Fruit fly (Drosophila melanogaster): Measurements from ENCODE around the gene CG32572.
A peak's percentile ranks its signal among the peaks of the same experiment; 100 is the strongest.

Gene CG32572

dm6 chrX:16750712-16751578 lies 30.0 kb downstream of the CG32572 start (continued):
- TF ChIP-seq Rfx (GFP tag; IDR thresholded peaks at IDR 0.05): peak; percentile 70
- peak in 1 of 2 experiments; percentile 28 for TF ChIP-seq insv (GFP tag; optimal IDR thresholded peaks at IDR 0.05)
- TF ChIP-seq pb (GFP tag; optimal IDR thresholded peaks at IDR 0.05): no peak
- peak; percentile 69 for TF ChIP-seq CG4328 (GFP tag; optimal IDR thresholded peaks at IDR 0.05)
- no peak for TF ChIP-seq CG16863 (GFP tag; optimal IDR thresholded peaks at IDR 0.05)
- no peak for TF ChIP-seq dati (GFP tag; IDR thresholded peaks at IDR 0.05)
- TF ChIP-seq hkb (optimal IDR thresholded peaks at IDR 0.05): no peak
- peak; percentile 75 for TF ChIP-seq hkb (GFP tag; IDR thresholded peaks at IDR 0.05)
- peak; percentile 9 for TF ChIP-seq CG3065 (GFP tag; optimal IDR thresholded peaks at IDR 0.05)
- no peak for TF ChIP-seq Nf-YA (GFP tag; IDR thresholded peaks at IDR 0.05)
- no peak for TF ChIP-seq Dp (GFP tag; optimal IDR thresholded peaks at IDR 0.05)
- TF ChIP-seq Aef1 (GFP tag; IDR thresholded peaks at IDR 0.05): no peak
- TF ChIP-seq ken (GFP tag; IDR thresholded peaks at IDR 0.05): peak; percentile 35; the same call in 1 of the 3 replicates
- no peak for TF ChIP-seq Gsc (GFP tag; IDR thresholded peaks at IDR 0.05)
- TF ChIP-seq chinmo (GFP tag; IDR thresholded peaks at IDR 0.05; ENCODE audit: partially characterized antibody): 0 out of 4 replicates have a peak, but pooled peaks have one; percentile 14
- no peak for TF ChIP-seq fru (optimal IDR thresholded peaks at IDR 0.05)
- peak; percentile 33 for TF ChIP-seq Hsf (GFP tag; optimal IDR thresholded peaks at IDR 0.05)
- peak; percentile 73 for TF ChIP-seq ATbp (GFP tag; optimal IDR thresholded peaks at IDR 0.05)
- TF ChIP-seq TFAM (GFP tag; optimal IDR thresholded peaks at IDR 0.05): no peak
- TF ChIP-seq Hand (GFP tag; optimal IDR thresholded peaks at IDR 0.05): no peak
- 0 out of 2 replicates have a peak, but pooled peaks have one; percentile 16 for TF ChIP-seq Awh (GFP tag; IDR thresholded peaks at IDR 0.05)
- no peak for TF ChIP-seq pfk (GFP tag; optimal IDR thresholded peaks at IDR 0.05)
- no peak for TF ChIP-seq CG2889 (GFP tag; IDR thresholded peaks at IDR 0.05)
- TF ChIP-seq D (optimal IDR thresholded peaks at IDR 0.05): no peak
- peak; percentile 73 for TF ChIP-seq D (GFP tag; optimal IDR thresholded peaks at IDR 0.05)
- TF ChIP-seq CG2712 (tag; optimal IDR thresholded peaks at IDR 0.05): peak; percentile 91
- peak; percentile 81 for TF ChIP-seq CG9727 (GFP tag; optimal IDR thresholded peaks at IDR 0.05)
- TF ChIP-seq GATAe (GFP tag; conservative IDR thresholded peaks at IDR 0.05): no peak
- TF ChIP-seq ara (GFP tag; IDR thresholded peaks at IDR 0.05): peak; percentile 53; the same call in 1 of the 2 replicates
- TF ChIP-seq eve (GFP tag; optimal IDR thresholded peaks at IDR 0.05): peak in 1 of 2 experiments; percentile 89
- peak; percentile 84 for TF ChIP-seq CG12391 (tag; optimal IDR thresholded peaks at IDR 0.05)
- peak; percentile 48 for TF ChIP-seq run (tag; optimal IDR thresholded peaks at IDR 0.05)
- peak; percentile 59 for TF ChIP-seq CG10462 (GFP tag; optimal IDR thresholded peaks at IDR 0.05)
- peak; percentile 86 for TF ChIP-seq CG10979 (tag; optimal IDR thresholded peaks at IDR 0.05)
- TF ChIP-seq CG8290 (GFP tag; optimal IDR thresholded peaks at IDR 0.05): peak; percentile 58
- TF ChIP-seq CG8290 (tag; optimal IDR thresholded peaks at IDR 0.05): peak in 1 of 2 experiments; percentile 36
- TF ChIP-seq D19A (tag; optimal IDR thresholded peaks at IDR 0.05): peak; percentile 80
- no peak for TF ChIP-seq Mes4 (GFP tag; optimal IDR thresholded peaks at IDR 0.05)
- TF ChIP-seq Sry-δ (GFP tag; optimal IDR thresholded peaks at IDR 0.05): no peak
- no peak for TF ChIP-seq unc-4 (GFP tag; IDR thresholded peaks at IDR 0.05; ENCODE audit: partially characterized antibody)
- TF ChIP-seq CG13624 (GFP tag; optimal IDR thresholded peaks at IDR 0.05): no peak
- no peak for TF ChIP-seq Gug (GFP tag; IDR thresholded peaks at IDR 0.05)
- peak; percentile 52 for TF ChIP-seq Max (GFP tag; optimal IDR thresholded peaks at IDR 0.05)
- peak; percentile 85 for TF ChIP-seq Med (GFP tag)
- peak; percentile 87 for TF ChIP-seq CG17829 (tag; optimal IDR thresholded peaks at IDR 0.05)
- peak; percentile 58 for TF ChIP-seq Nf-YB (GFP tag; optimal IDR thresholded peaks at IDR 0.05)
- peak; percentile 50 for TF ChIP-seq Abd-B (GFP tag; optimal IDR thresholded peaks at IDR 0.05)
- peak; percentile 82 for TF ChIP-seq nmo (GFP tag; optimal IDR thresholded peaks at IDR 0.05)
- peak; percentile 44 for TF ChIP-seq salm (tag; optimal IDR thresholded peaks at IDR 0.05)
- TF ChIP-seq btn (GFP tag; optimal IDR thresholded peaks at IDR 0.05): no peak
